Worm (Caenorhabditis elegans) whole organism, L1 larva: ENCODE measurements around the gene F33A8.4.

Experiments used
- ceh-88 ChIP-seq: fragments of 200-800 bp; sonication (Bioruptor generic); IDR thresholded peaks from 2 replicates; pipeline ENCODE4 v1.3.6; 2022; ENCODE audit warnings: missing genetic modification characterization, missing compliant biosample characterization
- egl-27 ChIP-seq, 2 experiments: fragments of 150-350 bp in 1 of 2; sonication (generic microtip); optimal IDR thresholded peaks; 3 replicates each; lab custom pipeline; 2017 to 2018; ENCODE audit warnings: missing biosample characterization in 2 of 2, missing genetic modification characterization in 2 of 2, missing genetic modification reagents in 2 of 2
- fkh-10 ChIP-seq: sonication (generic microtip); optimal IDR thresholded peaks from 2 replicates; lab custom pipeline; 2017; ENCODE audit warnings: missing biosample characterization, missing genetic modification reagents, missing genetic modification characterization
- lin-13 ChIP-seq: fragments of 150-350 bp; optimal IDR thresholded peaks from 2 replicates; lab custom pipeline; 2014; ENCODE audit warnings: missing biosample characterization, missing genetic modification reagents, missing genetic modification characterization
- lin-39 ChIP-seq: fragments of 150-350 bp; optimal IDR thresholded peaks from 2 replicates; lab custom pipeline; 2014; ENCODE audit warnings: missing biosample characterization, missing genetic modification reagents, missing genetic modification characterization
- nhr-12 ChIP-seq: sonication (generic microtip); optimal IDR thresholded peaks from 2 replicates; lab custom pipeline; 2017; ENCODE audit warnings: missing biosample characterization, missing genetic modification characterization
- nhr-77 ChIP-seq: fragments of 150-350 bp; optimal IDR thresholded peaks from 2 replicates; lab custom pipeline; 2014; ENCODE audit warnings: missing biosample characterization, missing genetic modification characterization
- pqm-1 ChIP-seq: sonication (generic microtip); optimal IDR thresholded peaks from 3 replicates; lab custom pipeline; 2017; ENCODE audit warnings: missing biosample characterization, missing genetic modification characterization
- rnt-1 ChIP-seq: sonication (generic microtip); optimal IDR thresholded peaks from 2 replicates; lab custom pipeline; 2016; ENCODE audit warnings: mild to moderate bottlenecking, missing genetic modification characterization, moderate library complexity, missing compliant biosample characterization
- unc-30 ChIP-seq: sonication (generic microtip); optimal IDR thresholded peaks from 2 replicates; lab custom pipeline; 2017; ENCODE audit warnings: missing biosample characterization, missing genetic modification characterization
- unc-62 ChIP-seq: fragments of 150-350 bp; optimal IDR thresholded peaks from 2 replicates; lab custom pipeline; 2014; ENCODE audit warnings: missing biosample characterization, missing genetic modification reagents, missing genetic modification characterization

ce11 chrII:11012532-11013179 is 36.2 kb downstream of the F33A8.4 start:
- no peak for TF ChIP-seq unc-30 (tag; lab: Kevin White, UChicago)
- TF ChIP-seq lin-39 (tag; lab: Kevin White, UChicago), result no peak
- no peak for TF ChIP-seq lin-13 (GFP tag; lab: Kevin White, UChicago)
- no peak for TF ChIP-seq fkh-10
- no peak for TF ChIP-seq nhr-77 (tag; lab: Kevin White, UChicago)
- TF ChIP-seq unc-62 (GFP tag; lab: Kevin White, UChicago), result no peak
- no peak for TF ChIP-seq nhr-12
- TF ChIP-seq egl-27 (tag; optimal IDR thresholded peaks at IDR 0.05; lab: Kevin White, UChicago), result no peak
- TF ChIP-seq rnt-1 (tag; lab: Kevin White, UChicago), result no peak
- no peak for TF ChIP-seq ceh-88 (GFP tag; lab: Robert Waterston, UW)
- no peak for TF ChIP-seq pqm-1
